Fruit fly (Drosophila melanogaster) whole organism, prepupa: Measurements from ENCODE around the gene Cul2.
A peak's percentile ranks its signal among the peaks of the same experiment; 100 is the strongest.

ENCODE experiments used
- Blimp-1 ChIP-seq: fragments of 200-800 bp; sonication (Bioruptor generic); optimal IDR thresholded peaks from 3 replicates; lab custom pipeline; 2017; ENCODE audit warnings: missing biosample characterization, missing genetic modification characterization, mild to moderate bottlenecking, moderate library complexity, missing genetic modification reagents
- CG10631 ChIP-seq: fragments of 200-800 bp; sonication (Bioruptor generic); optimal IDR thresholded peaks from 2 replicates; lab custom pipeline; 2016; ENCODE audit warnings: missing biosample characterization, missing genetic modification characterization
- CG11902 ChIP-seq: fragments of 200-800 bp; sonication (Bioruptor generic); optimal IDR thresholded peaks from 3 replicates; lab custom pipeline; 2016; ENCODE audit warnings: missing biosample characterization, missing genetic modification characterization
- CG1621 ChIP-seq: fragments of 200-800 bp; sonication (Bioruptor generic); optimal IDR thresholded peaks from 3 replicates; lab custom pipeline; 2018; ENCODE audit warnings: missing biosample characterization, mild to moderate bottlenecking, missing genetic modification characterization
- CG16779 ChIP-seq: fragments of 200-800 bp; sonication (Bioruptor generic); optimal IDR thresholded peaks from 3 replicates; lab custom pipeline; 2017; ENCODE audit warnings: missing biosample characterization, mild to moderate bottlenecking, missing genetic modification characterization
- CG3032 ChIP-seq: fragments of 200-800 bp; optimal IDR thresholded peaks from 2 replicates; lab custom pipeline; 2019; ENCODE audit warnings: missing biosample characterization, mild to moderate bottlenecking, missing genetic modification characterization, moderate library complexity
- CG34406 ChIP-seq: fragments of 200-800 bp; sonication (Bioruptor generic); optimal IDR thresholded peaks from 3 replicates; lab custom pipeline; 2016; ENCODE audit warnings: missing biosample characterization, missing genetic modification characterization
- CG4318 ChIP-seq: fragments of 200-800 bp; sonication (Bioruptor generic); optimal IDR thresholded peaks from 3 replicates; lab custom pipeline; 2017; ENCODE audit warnings: missing biosample characterization, mild to moderate bottlenecking, missing genetic modification characterization
- CG6276 ChIP-seq: fragments of 200-800 bp; sonication (Bioruptor generic); optimal IDR thresholded peaks from 2 replicates; lab custom pipeline; 2017; ENCODE audit warnings: missing biosample characterization, mild to moderate bottlenecking, missing genetic modification characterization
- CG6792 ChIP-seq: fragments of 200-800 bp; sonication (Bioruptor generic); optimal IDR thresholded peaks from 3 replicates; lab custom pipeline; 2016; ENCODE audit warnings: missing biosample characterization, missing genetic modification characterization
- CG6808 ChIP-seq: fragments of 200-800 bp; sonication (Bioruptor generic); optimal IDR thresholded peaks from 3 replicates; lab custom pipeline; 2017; ENCODE audit warnings: missing biosample characterization, missing genetic modification characterization, mild to moderate bottlenecking, moderate library complexity, missing genetic modification reagents
- CG8119 ChIP-seq: fragments of 200-800 bp; sonication (Bioruptor generic); IDR thresholded peaks from 3 replicates; pipeline ENCODE4 v1.3.6; 2022; ENCODE audit warnings: missing biosample characterization, missing genetic modification characterization
- CG8319 ChIP-seq: fragments of 200-800 bp; sonication (Bioruptor generic); optimal IDR thresholded peaks from 3 replicates; lab custom pipeline; 2016; ENCODE audit warnings: missing biosample characterization, missing genetic modification characterization
- CG9139 ChIP-seq: fragments of 200-800 bp; sonication (Bioruptor generic); optimal IDR thresholded peaks from 3 replicates; lab custom pipeline; 2017; ENCODE audit warnings: missing biosample characterization, mild to moderate bottlenecking, missing genetic modification characterization
- Eip75B ChIP-seq: fragments of 200-800 bp; sonication (Bioruptor generic); optimal IDR thresholded peaks from 3 replicates; lab custom pipeline; 2016; ENCODE audit warnings: missing biosample characterization, missing genetic modification characterization
- Eip93F ChIP-seq: fragments of 200-800 bp; sonication (Bioruptor generic); optimal IDR thresholded peaks from 2 replicates; lab custom pipeline; 2016; ENCODE audit warnings: missing biosample characterization, mild to moderate bottlenecking, missing genetic modification characterization
- Ets21C ChIP-seq: fragments of 200-800 bp; sonication (Bioruptor generic); optimal IDR thresholded peaks from 3 replicates; lab custom pipeline; 2016; ENCODE audit warnings: missing biosample characterization, missing genetic modification characterization
- Ets96B ChIP-seq: fragments of 200-800 bp; optimal IDR thresholded peaks from 2 replicates; lab custom pipeline; 2019; ENCODE audit warnings: missing biosample characterization, mild to moderate bottlenecking, missing genetic modification characterization, moderate library complexity
- Gug ChIP-seq: fragments of 200-800 bp; sonication (Bioruptor generic); IDR thresholded peaks from 2 replicates; pipeline ENCODE4 v1.3.6; 2022; ENCODE audit warnings: missing biosample characterization, missing genetic modification characterization
- Hr38 ChIP-seq: sonication (Bioruptor generic); optimal IDR thresholded peaks from 2 replicates; lab custom pipeline; 2016; ENCODE audit warnings: missing biosample characterization, missing genetic modification characterization
- Hr39 ChIP-seq: fragments of 200-800 bp; sonication (Bioruptor generic); optimal IDR thresholded peaks from 2 replicates; lab custom pipeline; 2016; ENCODE audit warnings: missing biosample characterization, missing genetic modification characterization
- Met ChIP-seq: fragments of 200-800 bp; sonication (Bioruptor generic); optimal IDR thresholded peaks from 3 replicates; lab custom pipeline; 2016; ENCODE audit warnings: missing biosample characterization, missing genetic modification characterization
- Smox ChIP-seq: fragments of 200-800 bp; sonication (Bioruptor generic); optimal IDR thresholded peaks from 3 replicates; lab custom pipeline; 2016; ENCODE audit warnings: missing biosample characterization, missing genetic modification characterization
- Sox102F ChIP-seq: fragments of 200-800 bp; sonication (Bioruptor generic); optimal IDR thresholded peaks from 2 replicates; lab custom pipeline; 2016; ENCODE audit warnings: missing biosample characterization, mild to moderate bottlenecking, missing genetic modification characterization
- Sox14 ChIP-seq: fragments of 200-800 bp; sonication (Bioruptor generic); optimal IDR thresholded peaks from 3 replicates; lab custom pipeline; 2016; ENCODE audit warnings: missing biosample characterization, missing genetic modification characterization
- achi ChIP-seq: fragments of 200-800 bp; sonication (Bioruptor generic); optimal IDR thresholded peaks from 3 replicates; lab custom pipeline; 2016; ENCODE audit warnings: missing biosample characterization, missing genetic modification characterization
- acj6 ChIP-seq: fragments of 200-800 bp; sonication (Bioruptor generic); optimal IDR thresholded peaks from 3 replicates; lab custom pipeline; 2016; ENCODE audit warnings: missing biosample characterization, missing genetic modification characterization
- cyc ChIP-seq: fragments of 200-800 bp; sonication (Bioruptor generic); optimal IDR thresholded peaks from 3 replicates; lab custom pipeline; 2016; ENCODE audit warnings: missing biosample characterization, missing genetic modification characterization
- dac ChIP-seq: fragments of 200-800 bp; sonication (Bioruptor generic); optimal IDR thresholded peaks from 2 replicates; lab custom pipeline; 2017; ENCODE audit warnings: missing biosample characterization, mild to moderate bottlenecking, missing genetic modification characterization
- eg ChIP-seq: fragments of 200-800 bp; sonication (Bioruptor generic); IDR thresholded peaks from 3 replicates; pipeline ENCODE4 v1.3.6; 2022; ENCODE audit warnings: missing biosample characterization, missing genetic modification characterization
- esn ChIP-seq: fragments of 200-800 bp; sonication (Bioruptor generic); optimal IDR thresholded peaks from 2 replicates; lab custom pipeline; 2016; ENCODE audit warnings: missing biosample characterization, mild to moderate bottlenecking, missing genetic modification characterization, moderate library complexity
- fd59A ChIP-seq: fragments of 200-800 bp; sonication (Bioruptor generic); optimal IDR thresholded peaks from 2 replicates; lab custom pipeline; 2017; ENCODE audit warnings: missing biosample characterization, mild to moderate bottlenecking, missing genetic modification characterization, missing genetic modification reagents
- fd85E ChIP-seq: fragments of 200-800 bp; sonication (Bioruptor generic); optimal IDR thresholded peaks from 3 replicates; lab custom pipeline; 2016; ENCODE audit warnings: missing biosample characterization, missing genetic modification characterization
- lz ChIP-seq: fragments of 200-800 bp; sonication (Bioruptor generic); optimal IDR thresholded peaks from 3 replicates; lab custom pipeline; 2016; ENCODE audit warnings: missing biosample characterization, missing genetic modification characterization
- net ChIP-seq: fragments of 200-800 bp; sonication (Bioruptor generic); optimal IDR thresholded peaks from 3 replicates; lab custom pipeline; 2016; ENCODE audit warnings: missing biosample characterization, missing genetic modification characterization
- pdm3 ChIP-seq: fragments of 200-800 bp; sonication (Bioruptor generic); optimal IDR thresholded peaks from 3 replicates; lab custom pipeline; 2016; ENCODE audit warnings: missing biosample characterization, missing genetic modification characterization
- spab ChIP-seq: fragments of 200-800 bp; sonication (Bioruptor generic); optimal IDR thresholded peaks from 2 replicates; lab custom pipeline; 2017; ENCODE audit warnings: missing biosample characterization, mild to moderate bottlenecking, missing genetic modification characterization, missing genetic modification reagents
- ss ChIP-seq, 2 experiments: fragments of 200-800 bp; sonication (Bioruptor generic); optimal IDR thresholded peaks; 2 replicates in 1 of 2; 3 replicates in 1 of 2; lab custom pipeline; 2017 to 2018; ENCODE audit warnings: mild to moderate bottlenecking in 2 of 2, missing biosample characterization in 2 of 2, missing genetic modification characterization in 2 of 2, moderate library complexity in 1 of 2
- svp ChIP-seq: fragments of 200-800 bp; sonication (Bioruptor generic); peaks from one replicate; lab custom pipeline; 2016; ENCODE audit warnings: missing biosample characterization, missing genetic modification characterization
- topi ChIP-seq: fragments of 200-800 bp; sonication (Bioruptor generic); optimal IDR thresholded peaks from 3 replicates; lab custom pipeline; 2016; ENCODE audit warnings: missing biosample characterization, missing genetic modification characterization
- vri ChIP-seq: fragments of 200-800 bp; sonication (Bioruptor generic); optimal IDR thresholded peaks from 3 replicates; lab custom pipeline; 2016; ENCODE audit warnings: missing biosample characterization, mild to moderate bottlenecking, missing genetic modification characterization

The Cul2 gene

dm6 chr2L:21681322-21682268 lies 23.1 kb downstream of the Cul2 start, which contains the start of gene eEF2 (continued):
- TF ChIP-seq Sox102F (GFP tag; lab: Kevin White, UChicago) (peak; percentile 82), Eip93F (GFP tag; lab: Kevin White, UChicago) (no peak), dac (GFP tag; lab: Kevin White, UChicago) (peak; percentile 10), net (GFP tag; lab: Kevin White, UChicago) (peak; percentile 77), topi (GFP tag; lab: Kevin White, UChicago) (peak; percentile 68), Met (peak; percentile 63), svp (GFP tag; lab: Kevin White, UChicago) (peak; percentile 92), cyc (GFP tag; lab: Kevin White, UChicago) (peak; percentile 48), Gug (GFP tag; lab: Robert Waterston, UW) (no peak), Sox14 (peak; percentile 77), CG9139 (GFP tag; lab: Kevin White, UChicago) (peak; percentile 68), fd59A (GFP tag; lab: Kevin White, UChicago) (peak; percentile 28), pdm3 (peak; percentile 58), Ets21C (GFP tag; lab: Kevin White, UChicago) (peak; percentile 11), CG10631 (peak; percentile 12), CG11902 (GFP tag; lab: Kevin White, UChicago) (no peak), eg (GFP tag; lab: Robert Waterston, UW) (peak; percentile 70; the same call in 2 of the 3 replicates), CG3032 (tag; lab: Kevin White, UChicago) (peak; percentile 47), CG4318 (GFP tag; lab: Kevin White, UChicago) (no peak), CG34406 (peak; percentile 63), Hr38 (GFP tag; lab: Kevin White, UChicago) (no peak), lz (GFP tag; lab: Kevin White, UChicago) (peak; percentile 81), acj6 (GFP tag; lab: Kevin White, UChicago) (peak; percentile 49), Smox (GFP tag; lab: Kevin White, UChicago) (peak; percentile 65), CG1621 (tag; lab: Kevin White, UChicago) (no peak), Eip75B (peak; percentile 62), ss (GFP tag; optimal IDR thresholded peaks at IDR 0.05; lab: Kevin White, UChicago) (peak; percentile 77 to 85), CG8319 (GFP tag; lab: Kevin White, UChicago) (peak; percentile 28), Blimp-1 (GFP tag; lab: Kevin White, UChicago) (peak; percentile 49), achi (GFP tag; lab: Kevin White, UChicago) (peak; percentile 73), CG8119 (GFP tag; lab: Robert Waterston, UW) (no peak), CG6276 (GFP tag; lab: Kevin White, UChicago) (no peak), CG16779 (peak; percentile 39), Hr39 (GFP tag; lab: Kevin White, UChicago) (peak; percentile 48), Ets96B (tag; lab: Kevin White, UChicago) (peak; percentile 22), esn (peak; percentile 81), spab (GFP tag; lab: Kevin White, UChicago) (peak; percentile 35), CG6808 (GFP tag; lab: Kevin White, UChicago) (peak; percentile 64), fd85E (peak; percentile 68), vri (peak; percentile 78), CG6792 (peak; percentile 46)
